Worm (Caenorhabditis elegans) whole organism, L4 larva: ENCODE measurements around the gene hpo-10.
A peak's percentile ranks its signal among the peaks of the same experiment; 100 is the strongest.

Experiments
- F26F4.8 ChIP-seq: fragments of 200-800 bp; sonication (Bioruptor generic); conservative IDR thresholded peaks from 2 replicates; pipeline ENCODE4 v1.3.6; 2022; ENCODE audit warnings: missing genetic modification characterization, missing compliant biosample characterization
- R02D3.7 ChIP-seq: fragments of 150-350 bp; sonication (generic microtip); optimal IDR thresholded peaks from 3 replicates; lab custom pipeline; 2014; ENCODE audit warnings: missing biosample characterization, missing genetic modification characterization
- T20F7.1 ChIP-seq: fragments of 200-800 bp; sonication (Bioruptor generic); optimal IDR thresholded peaks from 2 replicates; lab custom pipeline; 2018; ENCODE audit warnings: mild to moderate bottlenecking, missing genetic modification characterization, missing compliant biosample characterization
- T26A8.4 ChIP-seq: fragments of 200-800 bp; sonication (Bioruptor generic); IDR thresholded peaks from 2 replicates; pipeline ENCODE4 v1.3.6; 2022; ENCODE audit warnings: missing genetic modification characterization, missing compliant biosample characterization
- Y48G9A.11 ChIP-seq: fragments of 200-800 bp; sonication (Bioruptor generic); IDR thresholded peaks from 2 replicates; pipeline ENCODE4 v1.3.6; 2022; ENCODE audit warnings: missing genetic modification reagents, missing genetic modification characterization, missing compliant biosample characterization
- Y75B8A.6 ChIP-seq: fragments of 200-800 bp; sonication (Bioruptor generic); IDR thresholded peaks from 2 replicates; pipeline ENCODE4 v1.3.6; 2022; ENCODE audit warnings: missing genetic modification reagents, missing genetic modification characterization, missing compliant biosample characterization
- ZK337.2 ChIP-seq: fragments of 200-800 bp; sonication (Bioruptor generic); IDR thresholded peaks from 2 replicates; pipeline ENCODE4 v1.3.6; 2022; ENCODE audit warnings: missing genetic modification reagents, missing genetic modification characterization, missing compliant biosample characterization
- ZK546.5 ChIP-seq, 2 experiments: sonication (generic microtip); optimal IDR thresholded peaks; 2 replicates each; lab custom pipeline; 2017; ENCODE audit warnings: missing biosample characterization in 2 of 2, missing genetic modification characterization in 2 of 2
- aha-1 ChIP-seq: fragments of 150-350 bp; peaks from one replicate; lab custom pipeline; 2014; ENCODE audit warnings: missing biosample characterization, missing genetic modification characterization
- ama-1 ChIP-seq: fragments of 150-350 bp; optimal IDR thresholded peaks from 2 replicates; lab custom pipeline; 2014; ENCODE audit warnings: inconsistent platforms, mixed read lengths
- arid-1 ChIP-seq: fragments of 200-800 bp; sonication (Bioruptor generic); conservative IDR thresholded peaks from 2 replicates; pipeline ENCODE4 v1.3.6; 2022; ENCODE audit warnings: missing genetic modification reagents, missing genetic modification characterization, missing compliant biosample characterization
- attf-4 ChIP-seq: sonication (generic microtip); optimal IDR thresholded peaks from 3 replicates; lab custom pipeline; 2017; ENCODE audit warnings: missing biosample characterization, missing genetic modification characterization
- ces-1 ChIP-seq: fragments of 150-350 bp; sonication (generic microtip); optimal IDR thresholded peaks from 4 replicates; lab custom pipeline; 2014; ENCODE audit warnings: missing biosample characterization, missing genetic modification reagents, missing genetic modification characterization
- daf-12 ChIP-seq: fragments of 150-350 bp; optimal IDR thresholded peaks from 2 replicates; lab custom pipeline; 2014; ENCODE audit warnings: missing biosample characterization, missing genetic modification reagents, missing genetic modification characterization
- daf-16 ChIP-seq, 3 experiments: sonication (generic microtip); optimal IDR thresholded peaks; 2 replicates each; lab custom pipeline; 2016 to 2017; ENCODE audit warnings: missing genetic modification characterization in 3 of 3, missing genetic modification reagents in 3 of 3, mild to moderate bottlenecking in 2 of 3, missing compliant biosample characterization in 2 of 3, missing biosample characterization in 1 of 3, moderate library complexity in 1 of 3
- dmd-6 ChIP-seq: fragments of 200-800 bp; sonication (Bioruptor generic); IDR thresholded peaks from 2 replicates; pipeline ENCODE4 v1.3.6; 2022; ENCODE audit warnings: missing genetic modification reagents, missing genetic modification characterization, missing compliant biosample characterization
- dmd-8 ChIP-seq: fragments of 200-800 bp; sonication (Bioruptor generic); IDR thresholded peaks from 2 replicates; pipeline ENCODE4 v1.3.6; 2022; ENCODE audit warnings: missing genetic modification characterization, missing compliant biosample characterization
- dmd-9 ChIP-seq: fragments of 200-800 bp; sonication (Bioruptor generic); IDR thresholded peaks from 2 replicates; pipeline ENCODE4 v1.3.6; 2022; ENCODE audit warnings: missing genetic modification reagents, missing genetic modification characterization, missing compliant biosample characterization
- dpl-1 ChIP-seq: fragments of 150-350 bp; optimal IDR thresholded peaks from 2 replicates; lab custom pipeline; 2014; ENCODE audit warnings: missing biosample characterization, missing genetic modification reagents, missing genetic modification characterization
- dve-1 ChIP-seq: sonication (generic microtip); optimal IDR thresholded peaks from 2 replicates; lab custom pipeline; 2017; ENCODE audit warnings: antibody characterized with exemption, mild to moderate bottlenecking, missing genetic modification characterization, missing compliant biosample characterization; ENCODE audit not compliant: insufficient read depth
- egl-27 ChIP-seq: sonication (generic microtip); optimal IDR thresholded peaks from 3 replicates; lab custom pipeline; 2017; ENCODE audit warnings: missing biosample characterization, missing genetic modification reagents, missing genetic modification characterization
- egl-43 ChIP-seq: fragments of 200-800 bp; sonication (Bioruptor generic); IDR thresholded peaks from 2 replicates; pipeline ENCODE4 v1.3.6; 2022; ENCODE audit warnings: missing genetic modification reagents, missing genetic modification characterization, missing compliant biosample characterization
- hif-1 ChIP-seq, 2 experiments: sonication (generic microtip); optimal IDR thresholded peaks; 2 replicates each; lab custom pipeline; 2016 to 2017; ENCODE audit warnings: missing compliant biosample characterization in 2 of 2, missing genetic modification characterization in 2 of 2, missing genetic modification reagents in 2 of 2, missing genotype in 2 of 2, mild to moderate bottlenecking in 1 of 2
- hlh-11 ChIP-seq: fragments of 200-800 bp; sonication (Bioruptor generic); optimal IDR thresholded peaks from 2 replicates; lab custom pipeline; 2018; ENCODE audit warnings: mild to moderate bottlenecking, missing genetic modification characterization, missing compliant biosample characterization
- hlh-30 ChIP-seq: sonication (generic microtip); optimal IDR thresholded peaks from 2 replicates; lab custom pipeline; 2017; ENCODE audit warnings: antibody characterized with exemption, mild to moderate bottlenecking, missing genetic modification characterization, missing compliant biosample characterization; ENCODE audit not compliant: insufficient read depth
- lim-7 ChIP-seq: fragments of 200-800 bp; sonication (Bioruptor generic); IDR thresholded peaks from 2 replicates; pipeline ENCODE4 v1.3.6; 2022; ENCODE audit warnings: missing genetic modification characterization, missing compliant biosample characterization
- lin-1 ChIP-seq: fragments of 200-800 bp; sonication (Bioruptor generic); IDR thresholded peaks from 2 replicates; pipeline ENCODE4 v1.3.6; 2022; ENCODE audit warnings: missing genetic modification reagents, missing genetic modification characterization, missing compliant biosample characterization
- lin-38 ChIP-seq: fragments of 200-800 bp; sonication (Bioruptor generic); IDR thresholded peaks from 2 replicates; pipeline ENCODE4 v1.3.6; 2022; ENCODE audit warnings: missing genetic modification reagents, missing genetic modification characterization, missing compliant biosample characterization
- lir-3 ChIP-seq: sonication (generic microtip); optimal IDR thresholded peaks from 2 replicates; lab custom pipeline; 2016; ENCODE audit warnings: mild to moderate bottlenecking, missing genetic modification characterization, missing compliant biosample characterization
- lsy-2 ChIP-seq, 2 experiments: fragments of 150-350 bp in 1 of 2; sonication (generic microtip) in 1 of 2; optimal IDR thresholded peaks; 2 replicates each; lab custom pipeline; 2014 to 2017; ENCODE audit warnings: missing biosample characterization in 2 of 2, missing genetic modification characterization in 2 of 2
- madf-9 ChIP-seq: fragments of 200-800 bp; sonication (Bioruptor generic); conservative IDR thresholded peaks from 2 replicates; pipeline ENCODE4 v1.3.6; 2022; ENCODE audit warnings: missing genetic modification reagents, missing genetic modification characterization, missing compliant biosample characterization
- mdl-1 ChIP-seq, 2 experiments: fragments of 150-350 bp in 1 of 2; sonication (generic microtip) in 1 of 2; optimal IDR thresholded peaks; 2 replicates each; lab custom pipeline; 2014 to 2017; ENCODE audit warnings: missing biosample characterization in 2 of 2, missing genetic modification characterization in 2 of 2
- mep-1 ChIP-seq: fragments of 150-350 bp; sonication (generic microtip); optimal IDR thresholded peaks from 3 replicates; lab custom pipeline; 2014; ENCODE audit warnings: missing biosample characterization, missing genetic modification characterization
- mes-2 ChIP-seq: sonication (generic microtip); optimal IDR thresholded peaks from 2 replicates; lab custom pipeline; 2016; ENCODE audit warnings: missing genotype, mild to moderate bottlenecking, missing genetic modification characterization, missing compliant biosample characterization; ENCODE audit not compliant: poor library complexity, severe bottlenecking
- mxl-2 ChIP-seq: fragments of 200-800 bp; sonication (Bioruptor generic); conservative IDR thresholded peaks from 2 replicates; pipeline ENCODE4 v1.3.6; 2022; ENCODE audit warnings: missing genetic modification reagents, missing genetic modification characterization, missing compliant biosample characterization
- nhr-11 ChIP-seq: fragments of 150-350 bp; optimal IDR thresholded peaks from 2 replicates; lab custom pipeline; 2014; ENCODE audit warnings: missing biosample characterization, missing genetic modification characterization
- nhr-237 ChIP-seq: sonication (generic microtip); optimal IDR thresholded peaks from 2 replicates; lab custom pipeline; 2017; ENCODE audit warnings: missing biosample characterization, missing genetic modification characterization
- nhr-41 ChIP-seq: fragments of 200-800 bp; sonication (Bioruptor generic); IDR thresholded peaks from 2 replicates; pipeline ENCODE4 v1.3.6; 2022; ENCODE audit warnings: missing genetic modification reagents, missing genetic modification characterization, missing compliant biosample characterization
- nhr-42 ChIP-seq: fragments of 200-800 bp; sonication (Bioruptor generic); IDR thresholded peaks from 2 replicates; pipeline ENCODE4 v1.3.6; 2022; ENCODE audit warnings: missing genetic modification characterization, missing compliant biosample characterization
- nhr-6 ChIP-seq: fragments of 150-350 bp; optimal IDR thresholded peaks from 2 replicates; lab custom pipeline; 2014; ENCODE audit warnings: missing biosample characterization, missing genetic modification characterization
- php-3 ChIP-seq: fragments of 200-800 bp; sonication (Bioruptor generic); IDR thresholded peaks from 2 replicates; pipeline ENCODE4 v1.3.6; 2022; ENCODE audit warnings: missing genetic modification reagents, missing genetic modification characterization, missing compliant biosample characterization
- skn-1 ChIP-seq: fragments of 150-350 bp; optimal IDR thresholded peaks from 2 replicates; lab custom pipeline; 2014; ENCODE audit warnings: missing biosample characterization, missing genetic modification characterization
- snpc-1.2 ChIP-seq: fragments of 200-800 bp; sonication (Bioruptor generic); IDR thresholded peaks from 2 replicates; pipeline ENCODE4 v1.3.6; 2022; ENCODE audit warnings: missing genetic modification reagents, missing genetic modification characterization, missing compliant biosample characterization
- snpc-4 ChIP-seq: fragments of 150-350 bp; optimal IDR thresholded peaks from 2 replicates; lab custom pipeline; 2014; ENCODE audit warnings: missing biosample characterization, missing genetic modification characterization
- tra-1 ChIP-seq: fragments of 200-800 bp; sonication (Bioruptor generic); IDR thresholded peaks from 2 replicates; pipeline ENCODE4 v1.3.6; 2022; ENCODE audit warnings: missing genetic modification reagents, missing genetic modification characterization, missing compliant biosample characterization
- unc-62 ChIP-seq, 3 experiments: fragments of 150-350 bp in 1 of 3; sonication (generic microtip); optimal IDR thresholded peaks in 2 of 3; peaks in 1 of 3; 1 replicate in 1 of 3; 2 replicates in 2 of 3; lab custom pipeline; 2014 to 2017; ENCODE audit warnings: missing biosample characterization in 3 of 3, missing genetic modification characterization in 3 of 3, missing genetic modification reagents in 3 of 3, missing genotype in 1 of 3
- zag-1 ChIP-seq: fragments of 150-350 bp; optimal IDR thresholded peaks from 2 replicates; lab custom pipeline; 2014; ENCODE audit warnings: missing biosample characterization, missing genetic modification characterization
- zfp-3 ChIP-seq: fragments of 200-800 bp; sonication (Bioruptor generic); conservative IDR thresholded peaks from 2 replicates; pipeline ENCODE4 v1.3.6; 2022; ENCODE audit warnings: missing genetic modification reagents, missing genetic modification characterization, missing compliant biosample characterization
- ztf-11 ChIP-seq: fragments of 150-350 bp; optimal IDR thresholded peaks from 2 replicates; lab custom pipeline; 2014; ENCODE audit warnings: missing biosample characterization, missing genetic modification characterization
- ztf-7 ChIP-seq: fragments of 150-350 bp; optimal IDR thresholded peaks from 2 replicates; lab custom pipeline; 2014; ENCODE audit warnings: missing biosample characterization, missing genetic modification characterization

hpo-10 gene

ce11 chrIII:5879291-5879968, at the start of gene hpo-10:
Gene hpo-10 (plus strand): TSS chrIII:5879489.
- TF ChIP-seq egl-43 (GFP tag; lab: Robert Waterston, UW) (no peak), Y75B8A.6 (GFP tag; lab: Robert Waterston, UW) (no peak), Y48G9A.11 (GFP tag; lab: Robert Waterston, UW) (no peak), hif-1 (tag; optimal IDR thresholded peaks at IDR 0.05; lab: Kevin White, UChicago) (no peak), nhr-6 (peak; percentile 43), nhr-41 (GFP tag; lab: Robert Waterston, UW) (no peak), F26F4.8 (no peak), zfp-3 (no peak; the same call in 1 of the 2 replicates), hlh-11 (tag; lab: Kevin White, UChicago) (no peak), ztf-7 (tag; lab: Kevin White, UChicago) (no peak), hlh-30 (peak; percentile 22), dmd-8 (GFP tag; lab: Robert Waterston, UW) (no peak), daf-16 (GFP tag; optimal IDR thresholded peaks at IDR 0.05; lab: Kevin White, UChicago) (no peak), daf-16 (tag; optimal IDR thresholded peaks at IDR 0.05; lab: Kevin White, UChicago) (peak; percentile 31), madf-9 (GFP tag; lab: Robert Waterston, UW) (no peak), T20F7.1 (GFP tag; lab: Kevin White, UChicago) (peak; percentile 89), unc-62 (GFP tag; optimal IDR thresholded peaks at IDR 0.05 in 1 of 2; lab: Kevin White, UChicago) (no peak), unc-62 (tag; optimal IDR thresholded peaks at IDR 0.05; lab: Kevin White, UChicago) (no peak), nhr-42 (GFP tag; lab: Robert Waterston, UW) (no peak), daf-12 (tag; lab: Kevin White, UChicago) (no peak), lim-7 (GFP tag; lab: Robert Waterston, UW) (no peak), dve-1 (peak; percentile 48), tra-1 (GFP tag; lab: Robert Waterston, UW) (no peak), zag-1 (no peak), ama-1 (lab: Kevin White, UChicago) (no peak), php-3 (no peak), dmd-6 (GFP tag; lab: Robert Waterston, UW) (no peak), attf-4 (no peak), egl-27 (tag; lab: Kevin White, UChicago) (no peak), ces-1 (GFP tag; lab: Kevin White, UChicago) (no peak), aha-1 (tag; lab: Kevin White, UChicago) (peak; percentile 96), lin-1 (no peak), mep-1 (peak; percentile 32), ztf-11 (tag; lab: Kevin White, UChicago) (no peak), nhr-237 (no peak), skn-1 (no peak), lir-3 (no peak), ZK546.5 (tag; optimal IDR thresholded peaks at IDR 0.05; lab: Kevin White, UChicago) (no peak), snpc-4 (tag; lab: Kevin White, UChicago) (no peak), lsy-2 (tag; optimal IDR thresholded peaks at IDR 0.05; lab: Kevin White, UChicago) (peak in 1 of 2 experiments; percentile 65), mes-2 (tag; lab: Kevin White, UChicago) (peak; percentile 55), mdl-1 (tag; optimal IDR thresholded peaks at IDR 0.05; lab: Kevin White, UChicago) (no peak), T26A8.4 (GFP tag; lab: Robert Waterston, UW) (no peak), arid-1 (no peak), dpl-1 (peak; percentile 12), R02D3.7 (tag; lab: Kevin White, UChicago) (no peak), mxl-2 (no peak), dmd-9 (GFP tag; lab: Robert Waterston, UW) (no peak), lin-38 (peak; percentile 37; the same call in 1 of the 2 replicates), ZK337.2 (no peak), snpc-1.2 (GFP tag; lab: Robert Waterston, UW) (no peak), nhr-11 (tag; lab: Kevin White, UChicago) (no peak)
